Fruit fly (Drosophila melanogaster) Kc167 (cell line): Measurements from ENCODE around the gene APC4.

ENCODE experiments used
- Myc ChIP-seq: fragments of >200 bp; optimal IDR thresholded peaks from 2 replicates; lab custom pipeline; 2017; ENCODE audit warnings: missing external identifiers
- Sin3A ChIP-seq: fragments of >200 bp; optimal IDR thresholded peaks from 2 replicates; lab custom pipeline; 2018; ENCODE audit warnings: missing external identifiers
- h ChIP-seq: fragments of >200 bp; optimal IDR thresholded peaks from 3 replicates; lab custom pipeline; 2018; ENCODE audit warnings: missing external identifiers
- insv ChIP-seq: fragments of >200 bp; optimal IDR thresholded peaks from 3 replicates; lab custom pipeline; 2018; ENCODE audit warnings: missing external identifiers
- psq ChIP-seq: fragments of >200 bp; optimal IDR thresholded peaks from 2 replicates; lab custom pipeline; 2017; ENCODE audit warnings: missing external identifiers
- ttk ChIP-seq: sonication (Bioruptor generic); optimal IDR thresholded peaks from 2 replicates; lab custom pipeline; 2017; ENCODE audit warnings: missing external identifiers

dm6 chrX:9046986-9047385 is 35.7 kb upstream of the APC4 start:
- TF ChIP-seq psq (lab: Kevin White, UChicago) (no peak), insv (no peak), ttk (no peak), h (lab: Kevin White, UChicago) (no peak), Myc (no peak), Sin3A (lab: Kevin White, UChicago) (no peak)
